Worm (Caenorhabditis elegans): Measurements from ENCODE around the gene tsp-3.
"Not testable (repeated sequence)": the region's sequence is repeated elsewhere in the genome, so short reads cannot be mapped to it uniquely, and the experiment has no call there.

Gene tsp-3

DNA sequence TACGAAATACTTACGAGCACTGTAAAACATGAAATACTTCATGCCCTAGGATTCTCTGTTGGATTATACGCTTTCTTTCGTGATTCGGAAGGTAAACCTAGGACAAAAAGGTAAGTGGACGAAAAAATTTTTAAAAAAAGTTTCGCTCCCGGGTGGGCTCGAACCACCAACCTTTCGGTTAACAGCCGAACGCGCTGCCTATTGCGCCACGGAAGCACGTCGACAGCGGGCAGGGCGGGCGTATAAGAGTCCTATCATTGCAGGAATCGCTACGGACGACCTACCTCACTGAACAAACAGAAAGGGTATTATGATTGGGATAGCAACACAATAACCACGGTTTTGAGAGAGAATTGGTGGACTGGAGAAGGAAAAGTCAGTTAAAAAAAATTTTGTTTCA is 12.6 kb downstream of the tsp-3 start:
- TF ChIP-seq ceh-31 (tag; optimal IDR thresholded peaks at IDR 0.05) (peak; percentile 7), ttx-3 (tag; optimal IDR thresholded peaks at IDR 0.05) (peak; percentile 31), hlh-30 (tag; optimal IDR thresholded peaks at IDR 0.05; ENCODE audit: insufficient read depth) (no peak), fax-1 (tag; optimal IDR thresholded peaks at IDR 0.05) (no peak), nhr-232 (tag; optimal IDR thresholded peaks at IDR 0.05) (peak; percentile 28), ceh-14 (tag; optimal IDR thresholded peaks at IDR 0.05) (no peak), tbx-2 (tag; optimal IDR thresholded peaks at IDR 0.05) (peak; percentile 5), pat-9 (tag; optimal IDR thresholded peaks at IDR 0.05) (peak; percentile 20), K02D7.2 (tag; optimal IDR thresholded peaks at IDR 0.05) (peak; percentile 60), gmeb-2 (tag; optimal IDR thresholded peaks at IDR 0.05) (peak; percentile 61), unc-3 (GFP tag; conservative IDR thresholded peaks at IDR 0.05) (0 out of 2 replicates have a peak, but pooled peaks have one; percentile 11), unc-3 (tag; optimal IDR thresholded peaks at IDR 0.05) (no peak), npax-4 (tag; optimal IDR thresholded peaks at IDR 0.05) (no peak), C38D4.7 (GFP tag; optimal IDR thresholded peaks at IDR 0.05) (peak; percentile 68), pqm-1 (tag; optimal IDR thresholded peaks at IDR 0.05) (no peak), unc-55 (GFP tag; optimal IDR thresholded peaks at IDR 0.05) (no peak), hlh-15 (tag; optimal IDR thresholded peaks at IDR 0.05) (no peak), hlh-13 (GFP tag; optimal IDR thresholded peaks at IDR 0.05) (peak; percentile 26), lin-11 (tag; optimal IDR thresholded peaks at IDR 0.05) (peak; percentile 9), fkh-6 (tag; optimal IDR thresholded peaks at IDR 0.05) (peak; percentile 55), ref-2 (tag; optimal IDR thresholded peaks at IDR 0.05) (peak; percentile 24), ceh-34 (tag; optimal IDR thresholded peaks at IDR 0.05) (peak; percentile 49), hlh-6 (tag; optimal IDR thresholded peaks at IDR 0.05) (peak; percentile 25), dve-1 (tag; optimal IDR thresholded peaks at IDR 0.05) (peak; percentile 9), rnt-1 (tag; optimal IDR thresholded peaks at IDR 0.05) (peak; percentile 6), ztf-16 (tag; optimal IDR thresholded peaks at IDR 0.05) (peak; percentile 26), unc-42 (tag; optimal IDR thresholded peaks at IDR 0.05) (no peak), fkh-10 (GFP tag; optimal IDR thresholded peaks at IDR 0.05) (no peak), ceh-6 (GFP tag; optimal IDR thresholded peaks at IDR 0.05) (peak; percentile 57), nfya-1 (tag; optimal IDR thresholded peaks at IDR 0.05) (peak; percentile 33), C08G9.2 (tag; optimal IDR thresholded peaks at IDR 0.05) (peak; percentile 31), pha-2 (tag; optimal IDR thresholded peaks at IDR 0.05) (peak; percentile 3), sdc-2 (tag; optimal IDR thresholded peaks at IDR 0.05) (peak; percentile 25), ceh-9 (tag; optimal IDR thresholded peaks at IDR 0.05) (no peak), Y22D7AL.16 (tag; optimal IDR thresholded peaks at IDR 0.05) (peak; percentile 24), pag-3 (tag; optimal IDR thresholded peaks at IDR 0.05; ENCODE audit: borderline replicate concordance) (no peak), elt-2 (tag; optimal IDR thresholded peaks at IDR 0.05) (peak; percentile 64), ama-1 (optimal IDR thresholded peaks at IDR 0.05) (no peak), eyg-1 (tag; optimal IDR thresholded peaks at IDR 0.05) (no peak), nhr-11 (tag; optimal IDR thresholded peaks at IDR 0.05) (no peak), sox-4 (tag; optimal IDR thresholded peaks at IDR 0.05) (peak; percentile 24)

- TF ChIP-seq rnt-1 (tag; optimal IDR thresholded peaks at IDR 0.05); pag-3 (tag; optimal IDR thresholded peaks at IDR 0.05; ENCODE audit: borderline replicate concordance); unc-86 (tag; optimal IDR thresholded peaks at IDR 0.05): not testable (repeated sequence)
These were observed 32.8 kb downstream of the tsp-3 start, which contains the start of gene Y43F4A.4 for ce11 chrIII:13245281-13245680. Gene Y43F4A.4 (plus strand): TSS chrIII:13245581.

All from whole organism, late embryonic.